Worm (Caenorhabditis elegans): ENCODE data around the gene Y14H12B.2.

- no peak for TF ChIP-seq spr-1 (tag; optimal IDR thresholded peaks at IDR 0.05)
- no peak for TF ChIP-seq ces-1 (GFP tag; optimal IDR thresholded peaks at IDR 0.05)
- no peak for TF ChIP-seq nhr-76 (tag; optimal IDR thresholded peaks at IDR 0.05)
- no peak for TF ChIP-seq nhr-11 (tag; optimal IDR thresholded peaks at IDR 0.05)
- no peak for TF ChIP-seq mep-1 (tag; optimal IDR thresholded peaks at IDR 0.05)
- TF ChIP-seq ZK337.2 (GFP tag; IDR thresholded peaks at IDR 0.05), result no peak
- no peak for TF ChIP-seq dve-1 (tag; optimal IDR thresholded peaks at IDR 0.05; ENCODE audit: insufficient read depth)
- no peak for TF ChIP-seq ceh-82 (tag; optimal IDR thresholded peaks at IDR 0.05)
- TF ChIP-seq snpc-1.2 (GFP tag; IDR thresholded peaks at IDR 0.05), result no peak
- no peak for TF ChIP-seq ZK546.5 (tag; optimal IDR thresholded peaks at IDR 0.05)
Observed at ce11 chrII:3927943-3928393, 5.6 kb downstream of the Y14H12B.2 start, which contains the start of gene plpp-1.1.
